Worm (Caenorhabditis elegans): ENCODE data around the gene F47B8.3.

F47B8.3 gene

ce11 chrV:14350949-14351348, 28.1 kb upstream of the F47B8.3 start (continued):
- TF ChIP-seq C38D4.7 (GFP tag; optimal IDR thresholded peaks at IDR 0.05) (no peak), sdc-2 (tag; optimal IDR thresholded peaks at IDR 0.05) (peak; percentile 3), unc-55 (GFP tag; optimal IDR thresholded peaks at IDR 0.05) (no peak), fkh-10 (GFP tag; optimal IDR thresholded peaks at IDR 0.05) (peak; percentile 14), tbx-2 (tag; optimal IDR thresholded peaks at IDR 0.05) (peak; percentile 75), C08G9.2 (tag; optimal IDR thresholded peaks at IDR 0.05) (peak; percentile 64), pha-2 (tag; optimal IDR thresholded peaks at IDR 0.05) (no peak), pat-9 (tag; optimal IDR thresholded peaks at IDR 0.05) (no peak), ttx-3 (tag; optimal IDR thresholded peaks at IDR 0.05) (no peak), syd-9 (tag; optimal IDR thresholded peaks at IDR 0.05) (peak; percentile 24), fkh-6 (tag; optimal IDR thresholded peaks at IDR 0.05) (peak; percentile 53), K09A11.1 (tag; optimal IDR thresholded peaks at IDR 0.05; ENCODE audit: insufficient read depth) (no peak), pros-1 (tag; optimal IDR thresholded peaks at IDR 0.05) (peak; percentile 58), K02D7.2 (tag; optimal IDR thresholded peaks at IDR 0.05) (no peak), ceh-30 (tag; optimal IDR thresholded peaks at IDR 0.05) (no peak), lim-6 (tag; optimal IDR thresholded peaks at IDR 0.05) (no peak), sox-2 (GFP tag; IDR thresholded peaks at IDR 0.05) (no peak), unc-42 (tag; optimal IDR thresholded peaks at IDR 0.05) (peak; percentile 72), ets-4 (tag; optimal IDR thresholded peaks at IDR 0.05) (peak; percentile 38), odd-2 (tag; optimal IDR thresholded peaks at IDR 0.05) (no peak), zip-5 (tag; optimal IDR thresholded peaks at IDR 0.05) (no peak), Y22D7AL.16 (tag; optimal IDR thresholded peaks at IDR 0.05) (no peak), che-1 (tag; optimal IDR thresholded peaks at IDR 0.05) (no peak), ceh-19 (GFP tag; optimal IDR thresholded peaks at IDR 0.05) (no peak), T23F11.4 (GFP tag; optimal IDR thresholded peaks at IDR 0.05) (no peak), hlh-30 (tag; optimal IDR thresholded peaks at IDR 0.05; ENCODE audit: insufficient read depth) (no peak), nhr-11 (tag; optimal IDR thresholded peaks at IDR 0.05) (no peak), ceh-9 (tag; optimal IDR thresholded peaks at IDR 0.05) (no peak), unc-86 (tag; optimal IDR thresholded peaks at IDR 0.05) (no peak), ceh-2 (tag; optimal IDR thresholded peaks at IDR 0.05) (peak; percentile 7), dve-1 (tag; optimal IDR thresholded peaks at IDR 0.05) (peak; percentile 22), mec-3 (tag; optimal IDR thresholded peaks at IDR 0.05; ENCODE audit: borderline replicate concordance) (no peak), nhr-232 (tag; optimal IDR thresholded peaks at IDR 0.05) (no peak), ceh-24 (tag; optimal IDR thresholded peaks at IDR 0.05) (no peak), ceh-48 (tag; optimal IDR thresholded peaks at IDR 0.05) (no peak), sox-4 (tag; optimal IDR thresholded peaks at IDR 0.05) (no peak), elt-2 (tag; optimal IDR thresholded peaks at IDR 0.05) (no peak), fax-1 (tag; optimal IDR thresholded peaks at IDR 0.05) (no peak), ceh-6 (GFP tag; optimal IDR thresholded peaks at IDR 0.05) (no peak), nfya-1 (tag; optimal IDR thresholded peaks at IDR 0.05) (peak; percentile 62)

DNA sequence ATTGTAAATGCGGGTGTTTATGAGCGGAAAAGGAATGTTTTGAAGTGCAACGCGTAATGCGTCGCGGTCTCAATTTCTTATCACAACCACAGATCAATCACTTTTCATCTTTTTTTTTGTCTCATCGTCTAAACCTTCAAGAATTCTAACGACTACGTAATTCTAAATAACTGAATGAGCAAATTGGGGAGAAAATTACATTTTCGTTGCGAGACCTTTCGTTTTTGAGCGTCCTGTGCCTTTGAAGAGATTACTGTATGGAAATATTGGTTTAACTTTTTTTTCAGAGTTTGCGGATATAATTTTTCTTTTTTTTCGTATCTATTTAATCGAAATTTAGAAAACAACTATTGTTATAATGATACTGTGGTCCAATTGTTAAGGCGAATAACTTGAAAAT, 27.7 kb upstream of the F47B8.3 start:
- TF ChIP-seq pag-3 (tag; optimal IDR thresholded peaks at IDR 0.05; ENCODE audit: borderline replicate concordance) (no peak), fkh-10 (GFP tag; optimal IDR thresholded peaks at IDR 0.05) (no peak), elt-4 (tag; optimal IDR thresholded peaks at IDR 0.05) (no peak), hlh-8 (tag; optimal IDR thresholded peaks at IDR 0.05) (no peak), ref-2 (tag; optimal IDR thresholded peaks at IDR 0.05) (no peak), ceh-18 (tag; optimal IDR thresholded peaks at IDR 0.05) (no peak), pha-4 (tag; optimal IDR thresholded peaks at IDR 0.05) (no peak), unc-86 (tag; optimal IDR thresholded peaks at IDR 0.05) (no peak), pat-9 (tag; optimal IDR thresholded peaks at IDR 0.05) (no peak), ceh-2 (tag; optimal IDR thresholded peaks at IDR 0.05) (no peak), eyg-1 (tag; optimal IDR thresholded peaks at IDR 0.05) (no peak), pha-2 (tag; optimal IDR thresholded peaks at IDR 0.05) (no peak), unc-55 (GFP tag; optimal IDR thresholded peaks at IDR 0.05) (no peak)

Data from whole organism, late embryonic.